Worm (Caenorhabditis elegans) whole organism, late embryonic: ENCODE data around the gene F02D8.1.

Source experiments
- ama-1 ChIP-seq: fragments of 150-350 bp; optimal IDR thresholded peaks from 2 replicates; lab custom pipeline; 2014
- ceh-18 ChIP-seq: sonication (generic microtip); optimal IDR thresholded peaks from 2 replicates; lab custom pipeline; 2016; ENCODE audit warnings: missing genetic modification characterization, missing compliant biosample characterization
- ceh-2 ChIP-seq: sonication (generic microtip); optimal IDR thresholded peaks from 2 replicates; lab custom pipeline; 2016; ENCODE audit warnings: missing genotype, missing genetic modification characterization, missing compliant biosample characterization
- ceh-34 ChIP-seq: sonication (generic microtip); optimal IDR thresholded peaks from 2 replicates; lab custom pipeline; 2016; ENCODE audit warnings: mild to moderate bottlenecking, missing genetic modification characterization, missing compliant biosample characterization
- elt-4 ChIP-seq: sonication (generic microtip); optimal IDR thresholded peaks from 2 replicates; lab custom pipeline; 2016; ENCODE audit warnings: missing genetic modification characterization, missing compliant biosample characterization
- fkh-6 ChIP-seq: sonication (generic microtip); optimal IDR thresholded peaks from 2 replicates; lab custom pipeline; 2016; ENCODE audit warnings: missing genetic modification characterization, missing compliant biosample characterization
- hlh-8 ChIP-seq: sonication (generic microtip); optimal IDR thresholded peaks from 2 replicates; lab custom pipeline; 2016; ENCODE audit warnings: missing genotype, missing genetic modification characterization, missing compliant biosample characterization
- sox-4 ChIP-seq: sonication (generic microtip); optimal IDR thresholded peaks from 2 replicates; lab custom pipeline; 2017; ENCODE audit warnings: mild to moderate bottlenecking, missing genetic modification characterization, inconsistent platforms, missing compliant biosample characterization
- tbx-2 ChIP-seq: sonication (generic microtip); optimal IDR thresholded peaks from 2 replicates; lab custom pipeline; 2016; ENCODE audit warnings: missing genetic modification characterization, missing compliant biosample characterization

- no peak for TF ChIP-seq sox-4 (tag; lab: Kevin White, UChicago)
- TF ChIP-seq ama-1 (lab: Kevin White, UChicago), result no peak
- TF ChIP-seq hlh-8 (tag; lab: Kevin White, UChicago), result no peak
- no peak for TF ChIP-seq ceh-34 (tag; lab: Kevin White, UChicago)
- TF ChIP-seq ceh-18 (tag; lab: Kevin White, UChicago), result no peak
- no peak for TF ChIP-seq tbx-2 (tag; lab: Kevin White, UChicago)
- TF ChIP-seq fkh-6 (tag; lab: Kevin White, UChicago), result no peak
- no peak for TF ChIP-seq elt-4 (tag; lab: Kevin White, UChicago)
- TF ChIP-seq ceh-2 (tag; lab: Kevin White, UChicago), result no peak
Measured at ce11 chrV:15020732-15021131, 42.2 kb upstream of the F02D8.1 start, which contains the start of gene F14H8.5.
